Worm (Caenorhabditis elegans): Measurements from ENCODE around the gene fbxa-164.

DNA sequence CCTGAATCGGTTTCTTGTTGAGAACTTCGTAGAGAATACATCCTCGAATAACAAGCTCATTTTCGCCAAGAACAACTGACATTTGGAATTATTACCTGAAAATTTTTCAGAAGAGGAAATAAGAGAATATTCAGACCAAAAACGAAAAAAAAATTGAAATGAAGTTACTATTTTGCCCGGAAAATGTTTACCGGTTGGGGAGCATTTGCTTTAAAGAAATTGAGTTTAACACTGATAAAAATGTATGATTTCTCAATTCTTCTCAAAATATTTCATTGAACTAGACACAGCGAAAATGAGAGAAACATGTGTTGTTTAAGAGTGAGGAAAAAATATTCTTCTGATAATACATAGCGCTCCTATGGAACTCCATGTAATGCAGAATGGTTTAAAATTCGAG is 2.5 kb upstream of the fbxa-164 start, which contains the start of gene fbxa-165:
- no peak for TF ChIP-seq daf-12 (tag; optimal IDR thresholded peaks at IDR 0.05)
- TF ChIP-seq unc-62 (GFP tag; optimal IDR thresholded peaks at IDR 0.05): no peak
- TF ChIP-seq ceh-16 (tag; optimal IDR thresholded peaks at IDR 0.05): no peak
- TF ChIP-seq mml-1 (tag; optimal IDR thresholded peaks at IDR 0.05): no peak
- TF ChIP-seq aly-2 (tag; optimal IDR thresholded peaks at IDR 0.05): no peak
- TF ChIP-seq pqm-1 (tag; optimal IDR thresholded peaks at IDR 0.05): no peak
- TF ChIP-seq lin-15B (tag; optimal IDR thresholded peaks at IDR 0.05): no peak

Measured in whole organism, L3 larva.